Worm (Caenorhabditis elegans): ENCODE measurements around the gene srx-58.

srx-58 gene

ce11 chrV:15354648-15355047 lies 2.2 kb downstream of the srx-58 start, which contains the start of gene C29F3.7:
Gene C29F3.7, plus strand, starts transcription at chrV:15354901.
- TF ChIP-seq nhr-28 (tag; optimal IDR thresholded peaks at IDR 0.05) (no peak), lin-13 (tag; optimal IDR thresholded peaks at IDR 0.05) (no peak), ceh-83 (GFP tag; optimal IDR thresholded peaks at IDR 0.05) (no peak), ceh-43 (GFP tag; optimal IDR thresholded peaks at IDR 0.05) (no peak), snpc-4 (tag; optimal IDR thresholded peaks at IDR 0.05) (no peak), drap-1 (GFP tag; optimal IDR thresholded peaks at IDR 0.05) (no peak), M03D4.4 (tag; optimal IDR thresholded peaks at IDR 0.05) (no peak), sptf-1 (tag; optimal IDR thresholded peaks at IDR 0.05) (no peak), mep-1 (tag; optimal IDR thresholded peaks at IDR 0.05) (no peak), ces-1 (GFP tag; optimal IDR thresholded peaks at IDR 0.05) (no peak)

ce11 chrV:15361412-15361811 lies 8.9 kb downstream of the srx-58 start, which contains the start of gene ech-1.1:
Gene ech-1.1, minus strand, starts transcription at chrV:15361512.
- peak; percentile 32 for TF ChIP-seq hlh-1 (tag; optimal IDR thresholded peaks at IDR 0.05)

ce11 chrV:15367770-15368169 lies 15.3 kb downstream of the srx-58 start:
- TF ChIP-seq bed-3 (GFP tag; optimal IDR thresholded peaks at IDR 0.05) (no peak), cnd-1 (tag; optimal IDR thresholded peaks at IDR 0.05) (no peak), nhr-76 (tag; optimal IDR thresholded peaks at IDR 0.05) (no peak), snpc-4 (tag; optimal IDR thresholded peaks at IDR 0.05) (no peak), zip-8 (tag; optimal IDR thresholded peaks at IDR 0.05) (no peak), tbx-8 (GFP tag; optimal IDR thresholded peaks at IDR 0.05) (no peak), flh-1 (GFP tag; optimal IDR thresholded peaks at IDR 0.05) (no peak), hlh-1 (tag; optimal IDR thresholded peaks at IDR 0.05) (no peak), lin-13 (tag; optimal IDR thresholded peaks at IDR 0.05) (no peak), nhr-2 (tag; optimal IDR thresholded peaks at IDR 0.05) (no peak), ztf-11 (tag; optimal IDR thresholded peaks at IDR 0.05) (no peak), mab-5 (tag; optimal IDR thresholded peaks at IDR 0.05) (no peak)

- TF ChIP-seq nhr-76 (tag; optimal IDR thresholded peaks at IDR 0.05) = no peak
Observed at ce11 chrV:15369707-15370106, 17.2 kb downstream of the srx-58 start, which contains the start of gene nhr-269. Gene nhr-269, minus strand, starts transcription at chrV:15369807.

ce11 chrV:15376223-15376622 lies 23.7 kb downstream of the srx-58 start, which contains the start of gene srh-52:
Gene srh-52, minus strand, starts transcription at chrV:15376323.
- TF ChIP-seq mab-5 (tag; optimal IDR thresholded peaks at IDR 0.05) (no peak), lin-13 (tag; optimal IDR thresholded peaks at IDR 0.05) (no peak), nhr-76 (tag; optimal IDR thresholded peaks at IDR 0.05) (no peak), elt-1 (tag; optimal IDR thresholded peaks at IDR 0.05; ENCODE audit: borderline replicate concordance, insufficient read depth) (no peak), hlh-1 (tag; optimal IDR thresholded peaks at IDR 0.05) (no peak), ceh-83 (GFP tag; optimal IDR thresholded peaks at IDR 0.05) (no peak), sptf-1 (tag; optimal IDR thresholded peaks at IDR 0.05) (no peak), pha-4 (tag; optimal IDR thresholded peaks at IDR 0.05) (no peak), mep-1 (tag; optimal IDR thresholded peaks at IDR 0.05) (no peak), unc-39 (tag; optimal IDR thresholded peaks at IDR 0.05) (no peak), zip-8 (tag; optimal IDR thresholded peaks at IDR 0.05) (no peak)

- no peak for TF ChIP-seq hlh-1 (tag; optimal IDR thresholded peaks at IDR 0.05)
- TF ChIP-seq drap-1 (GFP tag; optimal IDR thresholded peaks at IDR 0.05) = no peak
- TF ChIP-seq zip-8 (tag; optimal IDR thresholded peaks at IDR 0.05) = no peak
- TF ChIP-seq lin-13 (tag; optimal IDR thresholded peaks at IDR 0.05) = no peak
- TF ChIP-seq unc-120 (tag; optimal IDR thresholded peaks at IDR 0.05; ENCODE audit: poor library complexity, severe bottlenecking) = no peak
- no peak for TF ChIP-seq elt-1 (tag; optimal IDR thresholded peaks at IDR 0.05; ENCODE audit: borderline replicate concordance, insufficient read depth)
Observed at ce11 chrV:15377903-15378302, 25.4 kb downstream of the srx-58 start, which contains the start of gene srh-122. Gene srh-122, minus strand, starts transcription at chrV:15378003.

ce11 chrV:15379817-15380216 lies 27.3 kb downstream of the srx-58 start, which contains the start of gene srh-251:
Gene srh-251, minus strand, starts transcription at chrV:15379917.
- TF ChIP-seq M03D4.4 (tag; optimal IDR thresholded peaks at IDR 0.05) (no peak), snpc-4 (tag; optimal IDR thresholded peaks at IDR 0.05) (no peak), ceh-83 (GFP tag; optimal IDR thresholded peaks at IDR 0.05) (no peak), ceh-39 (tag; optimal IDR thresholded peaks at IDR 0.05) (no peak), nhr-237 (tag; optimal IDR thresholded peaks at IDR 0.05) (no peak), nhr-28 (tag; optimal IDR thresholded peaks at IDR 0.05) (no peak), cnd-1 (tag; optimal IDR thresholded peaks at IDR 0.05) (no peak), tbx-8 (GFP tag; optimal IDR thresholded peaks at IDR 0.05) (no peak), mep-1 (tag; optimal IDR thresholded peaks at IDR 0.05) (no peak), ces-1 (GFP tag; optimal IDR thresholded peaks at IDR 0.05) (no peak), unc-39 (tag; optimal IDR thresholded peaks at IDR 0.05) (no peak), mab-5 (tag; optimal IDR thresholded peaks at IDR 0.05) (no peak), elt-3 (tag; optimal IDR thresholded peaks at IDR 0.05) (no peak), ztf-11 (tag; optimal IDR thresholded peaks at IDR 0.05) (no peak), zip-8 (tag; optimal IDR thresholded peaks at IDR 0.05) (no peak), lin-13 (tag; optimal IDR thresholded peaks at IDR 0.05) (no peak), bed-3 (GFP tag; optimal IDR thresholded peaks at IDR 0.05) (no peak), blmp-1 (tag; optimal IDR thresholded peaks at IDR 0.05) (no peak), hlh-1 (tag; optimal IDR thresholded peaks at IDR 0.05) (no peak), unc-120 (tag; optimal IDR thresholded peaks at IDR 0.05; ENCODE audit: poor library complexity, severe bottlenecking) (no peak)

Data from whole organism, mixed stage, embryonic.